Fruit fly (Drosophila melanogaster) whole organism, embryonic: ENCODE results near the gene WRNexo.

ENCODE experiments used
- B-H2 ChIP-seq: fragments of 200-800 bp; sonication (Bioruptor generic); optimal IDR thresholded peaks from 2 replicates; lab custom pipeline; 2018; ENCODE audit warnings: missing biosample characterization, mild to moderate bottlenecking, missing genetic modification characterization
- CG10147 ChIP-seq: fragments of 200-800 bp; sonication (Bioruptor generic); optimal IDR thresholded peaks from 2 replicates; lab custom pipeline; 2019; ENCODE audit warnings: missing biosample characterization, mild to moderate bottlenecking, missing genetic modification characterization, moderate library complexity
- CG11695 ChIP-seq: fragments of 200-800 bp; sonication (Bioruptor generic); IDR thresholded peaks from 3 replicates; pipeline ENCODE4 v1.3.6; 2022; ENCODE audit warnings: missing biosample characterization, missing genetic modification characterization
- CG12155 ChIP-seq: fragments of 200-800 bp; sonication (Bioruptor generic); optimal IDR thresholded peaks from 3 replicates; lab custom pipeline; 2016; ENCODE audit warnings: missing biosample characterization, missing genetic modification characterization
- CG13894 ChIP-seq: fragments of 200-800 bp; sonication (Bioruptor generic); optimal IDR thresholded peaks from 3 replicates; lab custom pipeline; 2018; ENCODE audit warnings: missing biosample characterization, mild to moderate bottlenecking, missing genetic modification characterization, moderate library complexity
- CG15696 ChIP-seq: fragments of 200-800 bp; sonication (Bioruptor generic); optimal IDR thresholded peaks from 2 replicates; lab custom pipeline; 2019; ENCODE audit warnings: missing biosample characterization, mild to moderate bottlenecking, missing genetic modification characterization, moderate library complexity
- CG1647 ChIP-seq: fragments of 200-800 bp; sonication (Bioruptor generic); optimal IDR thresholded peaks from 3 replicates; lab custom pipeline; 2016; ENCODE audit warnings: missing biosample characterization, missing genetic modification characterization
- CG18011 ChIP-seq: fragments of 200-800 bp; sonication (Bioruptor generic); optimal IDR thresholded peaks from 2 replicates; lab custom pipeline; 2017; ENCODE audit warnings: missing biosample characterization, missing genetic modification characterization, mild to moderate bottlenecking, moderate library complexity, missing genotype
- CG2129 ChIP-seq: fragments of 200-800 bp; sonication (Bioruptor generic); IDR thresholded peaks from 2 replicates; pipeline ENCODE4 v1.3.6; 2022; ENCODE audit warnings: missing biosample characterization, missing genetic modification characterization; ENCODE audit not compliant: partially characterized antibody
- CG2875 ChIP-seq: fragments of 200-800 bp; sonication (Bioruptor generic); optimal IDR thresholded peaks from 2 replicates; lab custom pipeline; 2017; ENCODE audit warnings: missing biosample characterization, mild to moderate bottlenecking, missing genetic modification characterization, missing genetic modification reagents
- CG30020 ChIP-seq: fragments of 200-800 bp; optimal IDR thresholded peaks from 2 replicates; lab custom pipeline; 2019; ENCODE audit warnings: missing biosample characterization, mild to moderate bottlenecking, missing genetic modification characterization, moderate library complexity
- CG30431 ChIP-seq: fragments of 200-800 bp; sonication (Bioruptor generic); optimal IDR thresholded peaks from 2 replicates; lab custom pipeline; 2017; ENCODE audit warnings: missing biosample characterization, missing genetic modification characterization
- CG31441 ChIP-seq: fragments of 200-800 bp; sonication (Bioruptor generic); IDR thresholded peaks from 2 replicates; pipeline ENCODE4 v1.3.6; 2022; ENCODE audit warnings: missing biosample characterization, missing genetic modification characterization
- CG32772 ChIP-seq: fragments of 200-800 bp; sonication (Bioruptor generic); IDR thresholded peaks from 2 replicates; pipeline ENCODE4 v1.3.6; 2022; ENCODE audit warnings: missing biosample characterization, missing genetic modification characterization
- CG4820 ChIP-seq: fragments of 200-800 bp; sonication (Bioruptor generic); optimal IDR thresholded peaks from 3 replicates; lab custom pipeline; 2016; ENCODE audit warnings: missing biosample characterization, missing genetic modification characterization
- CG6813 ChIP-seq: fragments of 200-800 bp; sonication (Bioruptor generic); optimal IDR thresholded peaks from 2 replicates; lab custom pipeline; 2017; ENCODE audit warnings: missing biosample characterization, missing genetic modification characterization, mild to moderate bottlenecking, moderate library complexity, missing genetic modification reagents
- CG7556 ChIP-seq: fragments of 200-800 bp; sonication (Bioruptor generic); optimal IDR thresholded peaks from 2 replicates; lab custom pipeline; 2017; ENCODE audit warnings: missing biosample characterization, mild to moderate bottlenecking, missing genetic modification characterization
- CG8089 ChIP-seq: fragments of 200-800 bp; sonication (Bioruptor generic); optimal IDR thresholded peaks from 3 replicates; lab custom pipeline; 2016; ENCODE audit warnings: missing biosample characterization, missing genetic modification characterization
- CG8924 ChIP-seq: fragments of 200-800 bp; optimal IDR thresholded peaks from 3 replicates; lab custom pipeline; 2019; ENCODE audit warnings: missing biosample characterization, mild to moderate bottlenecking, missing genetic modification characterization, moderate library complexity
- CG9609 ChIP-seq: fragments of 200-800 bp; sonication (Bioruptor generic); optimal IDR thresholded peaks from 3 replicates; lab custom pipeline; 2016; ENCODE audit warnings: missing biosample characterization, missing genetic modification characterization
- Ets97D ChIP-seq: fragments of 200-800 bp; sonication (Bioruptor generic); optimal IDR thresholded peaks from 3 replicates; lab custom pipeline; 2016; ENCODE audit warnings: missing biosample characterization, missing genetic modification characterization
- HHEX ChIP-seq: fragments of 200-800 bp; sonication (Bioruptor generic); optimal IDR thresholded peaks from 3 replicates; lab custom pipeline; 2017; ENCODE audit warnings: missing biosample characterization, mild to moderate bottlenecking, missing genetic modification characterization, missing genetic modification reagents
- Hmx ChIP-seq: fragments of 200-800 bp; sonication (Bioruptor generic); optimal IDR thresholded peaks from 2 replicates; lab custom pipeline; 2016; ENCODE audit warnings: missing biosample characterization, missing genetic modification characterization
- Kr ChIP-seq: fragments of 200-800 bp; sonication (Bioruptor generic); optimal IDR thresholded peaks from 2 replicates; lab custom pipeline; 2017; ENCODE audit warnings: missing biosample characterization, mild to moderate bottlenecking, missing genetic modification characterization
- Meics ChIP-seq: fragments of 200-800 bp; sonication (Bioruptor generic); optimal IDR thresholded peaks from 2 replicates; lab custom pipeline; 2017; ENCODE audit warnings: missing biosample characterization, mild to moderate bottlenecking, missing genetic modification characterization
- Nf-YA ChIP-seq: fragments of 200-800 bp; sonication (Bioruptor generic); IDR thresholded peaks from 2 replicates; pipeline ENCODE4 v1.3.6; 2022; ENCODE audit warnings: missing biosample characterization, missing genetic modification characterization
- Opbp ChIP-seq: fragments of 200-800 bp; sonication (Bioruptor generic); IDR thresholded peaks from 3 replicates; pipeline ENCODE4 v1.3.6; 2022; ENCODE audit warnings: missing biosample characterization, missing genetic modification characterization; ENCODE audit not compliant: partially characterized antibody
- Ptx1 ChIP-seq: fragments of 200-800 bp; sonication (Bioruptor generic); IDR thresholded peaks from 2 replicates; pipeline ENCODE4 v1.3.6; 2022; ENCODE audit warnings: missing biosample characterization, missing genetic modification characterization
- Sry-β ChIP-seq: fragments of 200-800 bp; sonication (Bioruptor generic); optimal IDR thresholded peaks from 2 replicates; lab custom pipeline; 2018; ENCODE audit warnings: missing biosample characterization, mild to moderate bottlenecking, missing genetic modification characterization, moderate library complexity
- al ChIP-seq: fragments of 200-800 bp; sonication (Bioruptor generic); IDR thresholded peaks from 2 replicates; pipeline ENCODE4 v1.3.6; 2022; ENCODE audit warnings: missing biosample characterization, missing genetic modification characterization
- bbx ChIP-seq: fragments of 200-800 bp; sonication (Bioruptor generic); IDR thresholded peaks from 2 replicates; pipeline ENCODE4 v1.3.6; 2022; ENCODE audit warnings: missing biosample characterization, missing genetic modification characterization; ENCODE audit not compliant: partially characterized antibody
- crp ChIP-seq, 2 experiments: fragments of 200-800 bp; sonication (Bioruptor generic); optimal IDR thresholded peaks; 2 replicates in 1 of 2; 3 replicates in 1 of 2; lab custom pipeline; 2017; ENCODE audit warnings: missing biosample characterization in 2 of 2, missing genetic modification characterization in 2 of 2, mild to moderate bottlenecking in 1 of 2, moderate library complexity in 1 of 2
- fd102C ChIP-seq: fragments of 200-800 bp; sonication (Bioruptor generic); optimal IDR thresholded peaks from 2 replicates; lab custom pipeline; 2018; ENCODE audit warnings: missing biosample characterization, mild to moderate bottlenecking, missing genetic modification characterization, moderate library complexity
- gcm2 ChIP-seq: fragments of 200-800 bp; sonication (Bioruptor generic); optimal IDR thresholded peaks from 2 replicates; lab custom pipeline; 2016; ENCODE audit warnings: missing biosample characterization, missing genetic modification characterization
- grau ChIP-seq: fragments of 200-800 bp; optimal IDR thresholded peaks from 3 replicates; lab custom pipeline; 2019; ENCODE audit warnings: missing biosample characterization, mild to moderate bottlenecking, missing genetic modification characterization, moderate library complexity
- grn ChIP-seq: fragments of 200-800 bp; sonication (Bioruptor generic); optimal IDR thresholded peaks from 3 replicates; lab custom pipeline; 2017; ENCODE audit warnings: missing biosample characterization, missing genetic modification characterization
- gsb ChIP-seq: fragments of 200-800 bp; sonication (Bioruptor generic); IDR thresholded peaks from 2 replicates; pipeline ENCODE4 v1.3.6; 2022; ENCODE audit warnings: missing biosample characterization, missing genetic modification characterization
- gt ChIP-seq: fragments of 200-800 bp; sonication (Bioruptor generic); IDR thresholded peaks from 2 replicates; pipeline ENCODE4 v1.3.6; 2022; ENCODE audit warnings: missing biosample characterization, missing genetic modification characterization
- ham ChIP-seq: fragments of 200-800 bp; sonication (Bioruptor generic); IDR thresholded peaks from 2 replicates; pipeline ENCODE4 v1.3.6; 2022; ENCODE audit warnings: missing biosample characterization, missing genetic modification characterization
- hb ChIP-seq: fragments of 200-800 bp; sonication (Bioruptor generic); IDR thresholded peaks from 3 replicates; pipeline ENCODE4 v1.3.6; 2022; ENCODE audit warnings: missing biosample characterization, missing genetic modification characterization; ENCODE audit not compliant: partially characterized antibody
- lilli ChIP-seq: fragments of 200-800 bp; sonication (Bioruptor generic); optimal IDR thresholded peaks from 3 replicates; lab custom pipeline; 2016; ENCODE audit warnings: missing biosample characterization, missing genetic modification characterization
- mam ChIP-seq: fragments of 200-800 bp; sonication (Bioruptor generic); optimal IDR thresholded peaks from 3 replicates; lab custom pipeline; 2016; ENCODE audit warnings: missing biosample characterization, missing genetic modification characterization
- ranshi ChIP-seq: fragments of 200-800 bp; sonication (Bioruptor generic); IDR thresholded peaks from 2 replicates; pipeline ENCODE4 v1.3.6; 2022; ENCODE audit warnings: missing biosample characterization, missing genetic modification characterization
- sc ChIP-seq, 3 experiments: fragments of >200 bp in 2 of 3; fragments of 200-800 bp in 1 of 3; sonication (Bioruptor generic) in 1 of 3; optimal IDR thresholded peaks; 2 replicates in 2 of 3; 3 replicates in 1 of 3; lab custom pipeline; 2017; ENCODE audit warnings: mild to moderate bottlenecking in 1 of 3, missing biosample characterization in 1 of 3, missing genetic modification characterization in 1 of 3, missing genetic modification reagents in 1 of 3
- schlank ChIP-seq: fragments of 200-800 bp; sonication (Bioruptor generic); optimal IDR thresholded peaks from 2 replicates; lab custom pipeline; 2018; ENCODE audit warnings: missing biosample characterization, mild to moderate bottlenecking, missing genetic modification characterization
- sens ChIP-seq: fragments of 200-800 bp; sonication (Bioruptor generic); peaks from one replicate; lab custom pipeline; 2016; ENCODE audit warnings: missing biosample characterization, missing genetic modification characterization
- slp2 ChIP-seq: fragments of 200-800 bp; sonication (Bioruptor generic); optimal IDR thresholded peaks from 2 replicates; lab custom pipeline; 2016; ENCODE audit warnings: missing biosample characterization, missing genetic modification characterization
- tx ChIP-seq: fragments of 200-800 bp; sonication (Bioruptor generic); optimal IDR thresholded peaks from 2 replicates; lab custom pipeline; 2016; ENCODE audit warnings: missing biosample characterization, missing genetic modification characterization

The WRNexo gene

DNA sequence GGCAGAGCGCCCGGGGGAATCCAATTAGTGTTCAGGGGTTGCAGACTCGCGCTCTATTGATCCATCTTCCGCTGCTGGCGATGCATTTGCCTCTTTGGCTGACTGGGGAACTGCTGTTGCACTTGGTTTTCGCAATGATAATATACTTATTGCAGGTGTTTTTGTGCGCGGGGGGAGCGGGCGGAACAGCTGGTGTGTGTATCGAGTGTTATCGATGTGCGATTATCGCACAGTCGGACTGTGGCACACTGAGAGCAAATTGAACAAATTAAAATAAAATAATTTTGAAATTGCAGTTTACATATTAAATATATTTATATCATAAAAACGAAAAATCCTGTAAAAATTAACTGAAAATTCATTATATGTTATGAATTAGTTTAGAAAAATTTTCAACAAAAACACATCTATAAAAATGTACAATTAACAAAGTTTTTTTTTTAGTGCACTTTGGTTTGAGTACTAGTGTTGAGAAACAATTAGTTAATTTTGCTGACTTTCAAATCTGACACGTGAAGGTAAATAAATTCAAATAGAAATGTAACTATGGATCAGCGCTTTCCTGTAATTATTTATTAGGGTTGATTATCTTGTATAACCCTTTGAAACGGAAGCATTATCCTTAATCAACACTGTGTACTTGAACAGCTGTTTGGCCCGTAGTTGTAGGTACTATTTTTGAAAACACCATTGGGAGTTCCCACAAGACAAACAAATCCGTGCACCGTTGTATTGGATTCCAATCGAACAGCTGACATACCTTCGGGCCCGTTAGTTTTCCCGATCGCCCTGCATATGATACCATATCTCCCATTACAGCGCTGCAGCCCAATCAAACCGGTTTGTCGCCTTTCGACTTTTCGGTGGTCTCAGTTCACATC lies 36.8 kb upstream of the WRNexo start, which contains the start of the genes Wdr37 and koko (continued):
- peak; percentile 79 for TF ChIP-seq CG30431 (GFP tag; lab: Kevin White, UChicago)
- TF ChIP-seq CG12155 (GFP tag; lab: Kevin White, UChicago) = peak; percentile 95
- TF ChIP-seq CG11695 (GFP tag; lab: Robert Waterston, UW) = peak; percentile 99
- TF ChIP-seq hb (GFP tag; lab: Robert Waterston, UW) = no peak
- peak; percentile 91 for TF ChIP-seq lilli
- peak; percentile 83 for TF ChIP-seq schlank (tag; lab: Kevin White, UChicago)
- TF ChIP-seq Ptx1 (GFP tag; lab: Robert Waterston, UW) = peak; percentile 100
- TF ChIP-seq sens = peak; percentile 99
- peak; percentile 95 for TF ChIP-seq Nf-YA (GFP tag; lab: Robert Waterston, UW)
- TF ChIP-seq sc (optimal IDR thresholded peaks at IDR 0.05; lab: Kevin White, UChicago) = no peak
- TF ChIP-seq sc (GFP tag; optimal IDR thresholded peaks at IDR 0.05; lab: Kevin White, UChicago) = peak; percentile 92
- peak; percentile 95 for TF ChIP-seq Meics (GFP tag; lab: Kevin White, UChicago)
- TF ChIP-seq gcm2 (GFP tag; lab: Kevin White, UChicago) = no peak
- TF ChIP-seq CG2875 = peak; percentile 90
- peak; percentile 63 for TF ChIP-seq CG1647 (GFP tag; lab: Kevin White, UChicago)
- TF ChIP-seq CG7556 (GFP tag; lab: Kevin White, UChicago) = peak; percentile 97
- no peak for TF ChIP-seq CG2129 (GFP tag; lab: Robert Waterston, UW)
- TF ChIP-seq tx (GFP tag; lab: Kevin White, UChicago) = peak; percentile 74
- peak; percentile 39 for TF ChIP-seq Sry-β (GFP tag; lab: Kevin White, UChicago)
- TF ChIP-seq CG13894 (tag; lab: Kevin White, UChicago) = peak; percentile 92
- peak; percentile 83 for TF ChIP-seq mam
- peak; percentile 92 for TF ChIP-seq gsb (GFP tag; lab: Robert Waterston, UW)
- TF ChIP-seq crp (GFP tag; optimal IDR thresholded peaks at IDR 0.05; lab: Kevin White, UChicago) = peak; percentile 71 to 90
- peak; percentile 99 for TF ChIP-seq CG31441
- peak; percentile 94 for TF ChIP-seq CG4820 (GFP tag; lab: Kevin White, UChicago)
- TF ChIP-seq gt (GFP tag; lab: Robert Waterston, UW) = peak; percentile 93
- peak; percentile 79 for TF ChIP-seq CG18011 (GFP tag; lab: Kevin White, UChicago)
- TF ChIP-seq CG8089 (GFP tag; lab: Kevin White, UChicago) = peak; percentile 65
- peak; percentile 99 for TF ChIP-seq CG32772 (GFP tag; lab: Robert Waterston, UW)
- TF ChIP-seq B-H2 (GFP tag; lab: Kevin White, UChicago) = peak; percentile 94
- TF ChIP-seq Kr = peak; percentile 96
- peak; percentile 74 for TF ChIP-seq CG9609
- peak; percentile 97 for TF ChIP-seq CG15696 (tag; lab: Kevin White, UChicago)
- peak; percentile 45 for TF ChIP-seq slp2 (GFP tag; lab: Kevin White, UChicago)
- peak; percentile 40 for TF ChIP-seq fd102C (GFP tag; lab: Kevin White, UChicago)
- peak; percentile 91 for TF ChIP-seq HHEX (GFP tag; lab: Kevin White, UChicago)
- TF ChIP-seq ham (GFP tag; lab: Robert Waterston, UW) = peak; percentile 93
- peak; percentile 97 for TF ChIP-seq grau
- TF ChIP-seq al (GFP tag; lab: Robert Waterston, UW) = peak; percentile 98
- peak; percentile 88 for TF ChIP-seq CG6813 (GFP tag; lab: Kevin White, UChicago)
- peak; percentile 98 for TF ChIP-seq ranshi
- TF ChIP-seq bbx = peak; percentile 52; the same call in 1 of the 2 replicates
- TF ChIP-seq CG30020 = peak; percentile 87
- peak; percentile 79 for TF ChIP-seq Hmx (GFP tag; lab: Kevin White, UChicago)
- TF ChIP-seq grn (GFP tag; lab: Kevin White, UChicago) = peak; percentile 72
- TF ChIP-seq CG10147 (GFP tag; lab: Kevin White, UChicago) = peak; percentile 94
- peak; percentile 29 for TF ChIP-seq Ets97D
- peak; percentile 50; the same call in 1 of the 3 replicates for TF ChIP-seq Opbp (GFP tag; lab: Robert Waterston, UW)
- peak; percentile 98 for TF ChIP-seq CG8924 (tag; lab: Kevin White, UChicago)
